Fruit fly (Drosophila melanogaster) whole organism, larva: ENCODE results near the gene CG7272.

Experiments
- noc ChIP-seq: fragments of 200-800 bp; sonication (Bioruptor generic); optimal IDR thresholded peaks from 3 replicates; lab custom pipeline; 2019; ENCODE audit warnings: missing biosample characterization, mild to moderate bottlenecking, missing genetic modification characterization, moderate library complexity

Gene CG7272

DNA sequence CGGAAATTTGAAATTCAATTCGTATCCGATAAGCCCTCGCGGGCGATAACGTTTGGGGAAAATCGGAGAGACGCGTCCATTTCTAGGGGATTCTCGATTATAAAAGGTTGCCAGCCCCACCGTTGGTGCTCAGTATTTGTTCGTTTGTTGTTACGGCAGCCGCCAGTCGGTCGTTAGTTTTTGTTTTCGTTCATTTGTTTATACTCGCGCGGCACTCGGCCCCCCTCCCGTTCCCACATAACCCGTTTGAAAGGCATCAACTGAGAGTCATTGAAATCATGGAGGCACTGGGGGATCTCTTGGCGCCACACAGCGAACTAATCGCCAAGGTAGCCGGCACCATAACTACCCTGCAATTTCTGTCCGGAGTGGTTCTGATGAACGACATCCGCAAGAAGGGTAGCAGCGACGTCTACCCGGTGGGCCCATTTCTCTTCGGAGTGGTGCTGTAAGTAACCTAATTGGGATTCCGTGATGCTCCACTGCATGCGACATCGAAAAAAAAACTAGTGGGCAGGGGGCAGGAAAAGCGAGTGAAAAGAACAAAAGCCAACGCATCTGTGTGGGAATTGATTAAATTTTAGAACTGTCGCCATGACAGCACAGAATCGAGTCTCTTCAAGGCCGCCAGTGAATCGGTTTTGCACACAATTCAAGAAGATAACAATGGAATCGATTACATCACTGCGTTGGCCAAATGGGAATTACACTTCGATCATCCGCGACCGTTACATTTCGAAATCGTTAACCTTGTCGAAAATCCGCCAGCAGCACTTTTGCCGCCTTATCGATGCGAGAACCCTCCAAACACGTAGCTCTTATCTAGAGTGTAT is at the start of gene CG7272:
CG7272 (plus strand) TSS at position 126 of the 833 bp plus-strand sequence.
- TF ChIP-seq noc (tag; lab: Kevin White, UChicago): peak; percentile 12

DNA sequence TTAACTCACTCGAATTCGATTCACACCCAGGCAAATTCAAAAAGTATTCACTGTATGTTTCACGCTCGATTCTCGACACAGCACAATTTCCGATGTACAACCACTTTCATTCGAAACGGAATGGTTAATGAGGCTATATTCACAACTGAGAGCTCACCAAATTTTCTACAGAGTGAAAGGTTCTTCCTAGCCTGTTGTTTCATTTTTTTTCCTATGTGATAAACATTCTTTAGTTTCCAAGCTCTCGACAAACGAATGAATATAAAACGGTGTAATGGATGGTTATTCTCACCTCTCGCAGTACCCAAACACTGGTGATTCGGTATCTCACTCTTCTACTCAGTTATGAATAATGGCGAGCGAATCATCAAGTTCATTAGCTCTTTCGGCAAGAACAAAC is 26.7 kb upstream of the CG7272 start, which contains the start of gene cocoon:
cocoon (minus strand) TSS at position 101 of the 400 bp plus-strand sequence.
- TF ChIP-seq noc (tag; lab: Kevin White, UChicago): no peak

DNA sequence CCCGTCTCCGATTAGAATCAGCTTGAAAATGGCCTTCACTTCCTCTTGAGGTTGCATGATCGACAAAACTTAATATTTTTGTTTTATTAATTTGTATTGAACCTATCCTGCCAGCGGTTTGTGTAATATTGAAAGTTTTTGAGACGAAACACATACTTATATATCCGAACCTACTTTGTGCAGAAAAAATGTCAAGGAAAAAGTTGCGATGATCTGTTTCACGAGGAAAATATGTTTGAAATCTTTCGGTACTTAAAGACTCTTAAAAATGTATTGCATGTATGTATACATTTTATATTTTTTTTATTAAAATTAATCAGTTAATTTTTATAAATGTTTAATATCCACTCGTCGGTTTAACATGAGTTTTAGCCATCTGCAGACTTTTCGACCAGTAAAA is 15.4 kb upstream of the CG7272 start, which contains the start of gene Ran-like:
Ran-like (minus strand) TSS at position 101 of the 400 bp plus-strand sequence.
- TF ChIP-seq noc (tag; lab: Kevin White, UChicago): no peak

DNA sequence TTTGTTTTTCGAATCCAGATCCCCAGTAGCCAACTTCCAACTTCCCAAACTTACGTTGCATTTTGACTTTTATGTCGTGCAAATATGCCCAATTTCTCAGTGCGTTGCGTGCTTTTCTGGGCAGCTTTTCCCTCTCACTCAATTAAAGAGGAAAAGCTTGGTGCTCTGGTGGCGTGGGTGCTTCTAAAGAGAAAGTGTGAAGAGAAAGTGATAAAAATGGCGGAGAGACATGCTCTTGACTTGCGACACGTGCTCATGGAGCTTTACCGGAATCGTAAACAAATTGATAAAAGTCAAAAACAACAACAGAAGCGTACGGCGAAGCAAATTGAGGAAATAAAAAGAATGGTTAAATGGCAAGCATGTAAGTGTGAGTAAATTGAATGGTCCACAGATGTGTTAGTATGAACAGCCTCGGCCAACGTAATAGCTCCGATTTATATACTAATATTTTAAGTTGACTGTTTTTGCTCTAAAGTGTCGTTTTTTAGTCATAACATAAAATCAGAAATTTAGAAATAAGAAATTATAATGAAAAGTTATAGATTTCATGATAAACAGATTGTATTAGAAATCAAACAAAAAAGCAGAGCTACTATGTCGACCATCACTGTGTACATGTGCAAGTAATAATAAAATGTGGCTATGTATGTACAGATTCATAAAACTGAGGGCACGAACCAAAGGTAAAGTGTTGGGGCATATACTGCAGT is 6.7 kb upstream of the CG7272 start:
- TF ChIP-seq noc (tag; lab: Kevin White, UChicago): no peak

DNA sequence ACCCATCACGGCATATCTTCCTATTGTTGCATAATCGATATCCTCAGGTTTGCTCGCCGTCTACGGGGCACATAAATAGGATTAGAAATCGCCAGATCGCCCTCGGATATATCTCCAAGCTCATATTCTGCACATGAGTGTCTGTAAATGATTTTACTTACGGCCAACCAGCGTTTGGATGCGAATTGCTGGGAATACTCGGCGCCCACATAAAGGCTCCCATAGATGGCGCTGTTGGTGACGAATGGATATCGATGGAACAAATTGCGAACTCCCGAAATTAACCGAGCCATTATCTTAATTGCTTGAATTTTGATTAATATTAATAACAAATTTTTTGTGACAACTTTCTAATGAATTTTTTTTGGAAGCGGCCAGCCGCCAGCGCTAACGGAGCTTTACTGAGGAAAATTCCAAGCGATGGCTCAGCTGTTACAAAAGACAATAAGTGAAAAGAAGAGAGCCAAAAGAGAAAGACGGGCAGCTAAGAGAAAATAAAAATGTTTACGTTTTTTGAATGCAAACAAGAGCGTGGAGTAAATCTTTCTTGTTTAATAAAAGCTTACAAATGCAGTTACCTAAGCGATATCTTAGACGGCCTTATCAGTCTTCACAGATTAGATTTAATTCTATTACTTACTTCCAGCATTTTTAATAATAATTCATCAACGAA is 6.0 kb upstream of the CG7272 start:
- TF ChIP-seq noc (tag; lab: Kevin White, UChicago): no peak

DNA sequence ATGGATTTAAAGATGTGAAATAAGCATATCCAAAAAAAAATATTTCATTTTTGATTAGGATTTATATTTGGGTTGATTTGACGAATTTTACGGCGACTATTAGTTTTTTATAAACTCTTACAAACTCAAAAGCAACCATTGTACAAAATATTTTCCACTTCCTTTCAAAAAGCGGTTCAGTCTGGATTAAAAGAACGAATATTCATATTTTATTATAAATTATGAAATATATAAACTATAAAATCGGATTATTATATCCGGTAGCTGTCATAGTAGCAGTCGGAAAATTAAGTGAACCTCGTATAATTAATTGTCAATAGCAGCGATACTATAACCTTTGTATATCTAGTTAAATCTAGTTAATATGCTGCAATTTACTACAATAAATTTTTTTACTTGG is 5.3 kb upstream of the CG7272 start, which contains the start of gene CG12355:
CG12355 (minus strand) TSS at position 101 of the 400 bp plus-strand sequence.
- no peak for TF ChIP-seq noc (tag; lab: Kevin White, UChicago)

DNA sequence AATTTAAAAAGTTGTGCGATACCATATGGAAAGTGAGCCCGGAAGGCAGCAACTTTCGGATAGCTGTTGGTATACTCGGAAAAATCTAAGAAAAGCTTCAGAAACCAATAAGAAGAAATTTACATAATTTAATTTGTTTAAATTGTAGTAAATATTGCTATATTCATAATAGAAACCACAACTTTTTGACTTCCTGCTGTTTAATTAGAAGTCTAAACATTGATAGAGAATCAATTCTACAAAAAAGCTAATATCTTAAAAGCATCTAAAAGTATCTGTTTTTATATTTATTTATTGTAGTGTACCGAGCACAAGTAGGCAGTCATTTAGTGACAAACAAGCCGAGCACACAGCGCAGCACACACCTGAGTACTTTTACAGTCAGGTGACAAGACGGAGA is 4.5 kb upstream of the CG7272 start, which contains the start of gene CG13455:
CG13455 (plus strand) TSS at position 301 of the 400 bp plus-strand sequence.
- no peak for TF ChIP-seq noc (tag; lab: Kevin White, UChicago)

DNA sequence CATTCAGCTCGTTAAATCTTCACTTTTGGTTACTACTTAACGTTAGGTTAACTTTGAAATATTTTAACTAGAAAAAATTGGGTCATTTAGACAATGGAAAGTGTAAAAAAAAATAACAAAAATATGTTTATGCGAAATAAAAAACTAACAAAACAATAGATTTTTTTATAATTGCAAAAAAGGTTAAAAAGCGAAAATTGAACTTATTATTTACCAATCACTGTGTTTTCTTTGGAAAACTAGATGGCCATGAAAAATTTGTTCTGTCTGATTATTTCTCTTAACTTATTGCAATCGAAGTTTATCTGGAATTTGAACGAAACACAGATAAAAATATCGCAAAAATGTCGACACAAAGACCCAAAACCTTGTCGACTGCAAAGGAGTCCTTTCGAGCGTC is 2.8 kb upstream of the CG7272 start, which contains the start of gene CG7276:
CG7276 (plus strand) TSS at position 301 of the 400 bp plus-strand sequence.
- no peak for TF ChIP-seq noc (tag; lab: Kevin White, UChicago)

DNA sequence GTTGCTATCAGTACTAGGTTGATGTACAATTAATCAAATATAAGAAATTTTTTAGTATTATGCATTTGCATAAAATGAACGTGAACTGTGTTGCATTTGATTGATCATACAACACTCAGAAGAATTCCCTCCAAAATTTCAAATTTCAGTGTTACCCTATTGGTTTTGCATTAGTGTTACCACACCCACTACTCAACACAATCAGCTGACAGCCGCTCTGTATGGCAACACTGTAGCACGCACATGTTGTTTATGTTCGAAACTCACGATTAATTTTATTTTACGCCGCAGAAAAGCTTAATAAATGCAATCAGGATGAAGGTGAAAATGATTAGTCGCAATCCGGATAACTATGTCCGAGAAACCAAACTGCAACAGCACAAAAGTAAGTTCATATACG is 2.0 kb upstream of the CG7272 start, which contains the start of gene CG7275:
CG7275 (plus strand) TSS at position 215 of the 400 bp plus-strand sequence.
- TF ChIP-seq noc (tag; lab: Kevin White, UChicago): no peak

DNA sequence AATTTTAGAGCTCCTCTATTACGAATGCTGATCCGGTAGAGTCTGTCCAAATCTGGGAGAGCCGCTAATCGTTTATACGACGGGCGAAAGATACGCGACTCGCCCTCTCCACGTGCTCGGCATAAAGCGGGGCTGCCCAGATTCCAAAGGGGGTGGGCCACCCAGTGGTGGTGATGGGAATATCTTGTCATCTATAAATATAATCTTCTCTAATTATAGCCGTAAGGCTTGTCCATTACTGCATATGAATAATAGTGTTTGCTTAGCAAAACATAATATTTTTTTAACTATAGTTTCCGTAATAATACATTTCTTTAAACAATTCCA is 871 bp downstream of the CG7272 start:
- peak; percentile 9 for TF ChIP-seq noc (tag; lab: Kevin White, UChicago)

DNA sequence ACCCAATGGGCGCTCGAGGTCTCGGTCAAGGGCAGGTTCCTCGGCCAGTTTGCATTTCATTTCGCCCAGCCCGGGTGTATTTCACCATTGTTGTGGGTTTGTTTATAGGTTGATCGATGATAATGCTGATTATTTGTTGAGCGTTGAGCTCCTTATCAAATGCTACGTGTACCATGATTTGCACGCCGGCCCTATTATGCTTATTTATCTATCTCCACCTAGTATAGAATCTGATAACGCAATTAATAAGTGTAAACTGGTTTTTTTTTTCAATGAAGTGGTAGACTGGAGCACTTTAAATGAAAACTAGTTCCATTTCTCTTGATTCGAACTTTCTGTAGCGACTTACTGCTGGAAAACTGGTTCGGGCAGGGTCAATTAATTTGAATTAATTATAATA is 1.5 kb downstream of the CG7272 start:
- TF ChIP-seq noc (tag; lab: Kevin White, UChicago): no peak

DNA sequence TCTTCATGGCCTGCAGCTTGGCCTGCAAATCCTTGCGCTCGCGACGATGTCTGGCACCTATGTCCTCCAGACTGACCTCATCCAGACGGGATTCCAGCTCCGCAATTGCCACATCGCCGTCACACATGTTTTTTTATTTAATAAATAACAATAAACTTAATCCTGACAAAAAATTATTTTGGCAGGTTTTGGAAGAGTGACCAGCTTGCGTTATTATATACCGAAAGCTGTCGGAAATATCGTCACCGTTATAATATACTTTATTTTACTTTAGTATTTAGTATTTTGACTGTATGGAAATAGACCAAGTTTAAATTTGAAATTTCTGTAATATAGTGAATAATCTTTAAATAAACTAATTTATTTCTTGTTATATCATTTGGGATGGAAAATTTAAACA is 3.9 kb downstream of the CG7272 start, which contains the start of gene CG7857:
CG7857 (minus strand) TSS at position 208 of the 400 bp plus-strand sequence.
- no peak for TF ChIP-seq noc (tag; lab: Kevin White, UChicago)

DNA sequence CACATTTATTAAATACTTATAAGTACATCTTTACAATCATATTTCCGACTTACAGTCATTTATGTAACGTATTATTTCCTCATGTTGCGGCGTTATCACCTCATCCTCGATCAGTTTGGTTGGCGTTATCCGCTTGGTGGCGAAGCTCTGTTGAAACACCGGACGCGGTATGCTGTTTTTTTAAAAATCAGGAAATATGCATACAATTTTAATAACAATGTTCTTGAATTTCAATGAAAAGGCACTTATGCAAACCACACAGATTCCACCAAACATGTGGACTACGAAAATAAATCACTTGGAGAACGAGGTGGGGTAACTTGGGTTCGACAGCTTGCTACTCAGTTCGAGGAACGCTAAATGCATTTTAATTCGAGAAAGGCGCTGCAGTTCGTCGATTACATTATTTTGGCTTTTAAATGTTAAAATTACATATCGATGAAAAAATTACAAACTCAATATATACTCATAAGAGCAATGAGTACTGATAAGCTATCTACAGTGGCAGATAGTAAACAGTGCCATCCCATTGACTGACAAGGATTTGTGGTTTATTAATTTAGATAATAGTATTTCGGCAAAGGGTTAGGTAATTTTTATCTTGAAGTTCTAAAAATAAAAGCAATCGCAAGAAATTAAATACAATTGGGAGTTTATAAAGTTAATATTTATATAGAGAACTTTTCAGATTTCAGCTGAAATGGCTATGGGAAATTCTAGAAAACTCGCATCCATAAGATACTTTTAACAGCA is 5.6 kb downstream of the CG7272 start:
- TF ChIP-seq noc (tag; lab: Kevin White, UChicago): no peak

DNA sequence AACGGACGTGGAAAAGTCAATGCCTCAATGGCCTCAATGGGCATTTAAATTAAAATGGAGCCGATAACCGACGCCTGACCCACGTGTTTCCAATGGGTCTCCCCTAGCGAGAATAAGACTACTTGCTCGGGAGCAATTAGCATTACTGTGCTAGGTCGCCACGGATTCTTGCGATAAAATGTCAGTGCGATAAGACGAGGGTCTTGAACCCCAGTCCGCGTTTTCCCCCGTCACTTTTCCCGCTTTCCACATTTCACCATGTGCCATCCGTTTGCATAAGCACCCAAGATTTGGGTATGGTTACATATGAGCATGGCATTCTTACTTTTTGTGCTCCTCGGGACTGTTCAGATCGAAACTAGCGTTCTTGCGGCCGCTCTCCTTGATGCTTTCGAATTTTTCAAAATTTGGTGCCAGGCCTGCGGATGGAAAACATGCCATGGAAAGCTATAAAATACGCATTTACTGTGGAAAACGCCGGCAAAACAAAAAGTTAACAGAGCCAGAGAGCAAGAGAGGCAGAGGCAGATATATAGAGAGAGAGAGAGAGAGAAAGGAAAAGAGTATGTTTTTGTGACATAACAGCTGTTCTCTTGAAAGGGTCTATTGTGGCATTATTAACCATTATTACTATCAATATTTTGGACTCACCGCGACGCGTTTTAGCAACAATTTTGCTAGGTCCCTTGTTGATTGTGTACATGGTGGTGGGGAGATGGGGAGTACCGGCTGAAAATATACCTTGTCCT is 6.6 kb downstream of the CG7272 start:
- no peak for TF ChIP-seq noc (tag; lab: Kevin White, UChicago)
